Fruit fly (Drosophila melanogaster) whole organism, prepupa: ENCODE data around the gene CG13898.

Experiments
- CG10631 ChIP-seq: fragments of 200-800 bp; sonication (Bioruptor generic); optimal IDR thresholded peaks from 2 replicates; lab custom pipeline; 2016; ENCODE audit warnings: missing biosample characterization, missing genetic modification characterization
- CG34406 ChIP-seq: fragments of 200-800 bp; sonication (Bioruptor generic); optimal IDR thresholded peaks from 3 replicates; lab custom pipeline; 2016; ENCODE audit warnings: missing biosample characterization, missing genetic modification characterization
- CG3919 ChIP-seq: fragments of 200-800 bp; sonication (Bioruptor generic); optimal IDR thresholded peaks from 3 replicates; lab custom pipeline; 2016; ENCODE audit warnings: missing biosample characterization, missing genetic modification characterization
- CG6163 ChIP-seq: fragments of 200-800 bp; sonication (Bioruptor generic); IDR thresholded peaks from 3 replicates; pipeline ENCODE4 v1.3.6; 2022; ENCODE audit warnings: missing biosample characterization, missing genetic modification characterization
- CG6808 ChIP-seq: fragments of 200-800 bp; sonication (Bioruptor generic); optimal IDR thresholded peaks from 3 replicates; lab custom pipeline; 2017; ENCODE audit warnings: missing biosample characterization, missing genetic modification characterization, mild to moderate bottlenecking, moderate library complexity, missing genetic modification reagents
- CG6854 ChIP-seq: fragments of 200-800 bp; sonication (Bioruptor generic); optimal IDR thresholded peaks from 2 replicates; lab custom pipeline; 2017; ENCODE audit warnings: missing biosample characterization, mild to moderate bottlenecking, missing genetic modification characterization
- CG8119 ChIP-seq: fragments of 200-800 bp; sonication (Bioruptor generic); IDR thresholded peaks from 3 replicates; pipeline ENCODE4 v1.3.6; 2022; ENCODE audit warnings: missing biosample characterization, missing genetic modification characterization
- CG8632 ChIP-seq: fragments of 200-800 bp; sonication (Bioruptor generic); optimal IDR thresholded peaks from 3 replicates; lab custom pipeline; 2016; ENCODE audit warnings: missing biosample characterization, missing genetic modification characterization
- Eip78C ChIP-seq: fragments of 200-800 bp; sonication (Bioruptor generic); peaks from one replicate; lab custom pipeline; 2016; ENCODE audit warnings: missing biosample characterization, missing genetic modification characterization
- Hr38 ChIP-seq: sonication (Bioruptor generic); optimal IDR thresholded peaks from 2 replicates; lab custom pipeline; 2016; ENCODE audit warnings: missing biosample characterization, missing genetic modification characterization
- Hr39 ChIP-seq: fragments of 200-800 bp; sonication (Bioruptor generic); optimal IDR thresholded peaks from 2 replicates; lab custom pipeline; 2016; ENCODE audit warnings: missing biosample characterization, missing genetic modification characterization
- Lpt ChIP-seq: fragments of 200-800 bp; sonication (Bioruptor generic); optimal IDR thresholded peaks from 3 replicates; lab custom pipeline; 2016; ENCODE audit warnings: missing biosample characterization, missing genetic modification characterization
- OdsH ChIP-seq: fragments of 200-800 bp; sonication (Bioruptor generic); optimal IDR thresholded peaks from 3 replicates; lab custom pipeline; 2016; ENCODE audit warnings: missing biosample characterization, missing genetic modification characterization
- acj6 ChIP-seq: fragments of 200-800 bp; sonication (Bioruptor generic); optimal IDR thresholded peaks from 3 replicates; lab custom pipeline; 2016; ENCODE audit warnings: missing biosample characterization, missing genetic modification characterization
- cyc ChIP-seq: fragments of 200-800 bp; sonication (Bioruptor generic); optimal IDR thresholded peaks from 3 replicates; lab custom pipeline; 2016; ENCODE audit warnings: missing biosample characterization, missing genetic modification characterization
- dac ChIP-seq: fragments of 200-800 bp; sonication (Bioruptor generic); optimal IDR thresholded peaks from 2 replicates; lab custom pipeline; 2017; ENCODE audit warnings: missing biosample characterization, mild to moderate bottlenecking, missing genetic modification characterization
- dsx ChIP-seq: fragments of 200-800 bp; optimal IDR thresholded peaks from 3 replicates; lab custom pipeline; 2019; ENCODE audit warnings: missing biosample characterization, mild to moderate bottlenecking, missing genetic modification characterization, moderate library complexity; ENCODE audit not compliant: poor library complexity, severe bottlenecking
- eg ChIP-seq: fragments of 200-800 bp; sonication (Bioruptor generic); IDR thresholded peaks from 3 replicates; pipeline ENCODE4 v1.3.6; 2022; ENCODE audit warnings: missing biosample characterization, missing genetic modification characterization
- esn ChIP-seq: fragments of 200-800 bp; sonication (Bioruptor generic); optimal IDR thresholded peaks from 2 replicates; lab custom pipeline; 2016; ENCODE audit warnings: missing biosample characterization, mild to moderate bottlenecking, missing genetic modification characterization, moderate library complexity
- fd59A ChIP-seq: fragments of 200-800 bp; sonication (Bioruptor generic); optimal IDR thresholded peaks from 2 replicates; lab custom pipeline; 2017; ENCODE audit warnings: missing biosample characterization, mild to moderate bottlenecking, missing genetic modification characterization, missing genetic modification reagents
- fd85E ChIP-seq: fragments of 200-800 bp; sonication (Bioruptor generic); optimal IDR thresholded peaks from 3 replicates; lab custom pipeline; 2016; ENCODE audit warnings: missing biosample characterization, missing genetic modification characterization
- fkh ChIP-seq: fragments of 200-800 bp; sonication (Bioruptor generic); optimal IDR thresholded peaks from 3 replicates; lab custom pipeline; 2017; ENCODE audit warnings: missing biosample characterization, mild to moderate bottlenecking, missing genetic modification characterization, moderate library complexity
- lz ChIP-seq: fragments of 200-800 bp; sonication (Bioruptor generic); optimal IDR thresholded peaks from 3 replicates; lab custom pipeline; 2016; ENCODE audit warnings: missing biosample characterization, missing genetic modification characterization
- pdm3 ChIP-seq: fragments of 200-800 bp; sonication (Bioruptor generic); optimal IDR thresholded peaks from 3 replicates; lab custom pipeline; 2016; ENCODE audit warnings: missing biosample characterization, missing genetic modification characterization
- spab ChIP-seq: fragments of 200-800 bp; sonication (Bioruptor generic); optimal IDR thresholded peaks from 2 replicates; lab custom pipeline; 2017; ENCODE audit warnings: missing biosample characterization, mild to moderate bottlenecking, missing genetic modification characterization, missing genetic modification reagents
- ss ChIP-seq, 2 experiments: fragments of 200-800 bp; sonication (Bioruptor generic); optimal IDR thresholded peaks; 2 replicates in 1 of 2; 3 replicates in 1 of 2; lab custom pipeline; 2017 to 2018; ENCODE audit warnings: mild to moderate bottlenecking in 2 of 2, missing biosample characterization in 2 of 2, missing genetic modification characterization in 2 of 2, moderate library complexity in 1 of 2
- svp ChIP-seq: fragments of 200-800 bp; sonication (Bioruptor generic); peaks from one replicate; lab custom pipeline; 2016; ENCODE audit warnings: missing biosample characterization, missing genetic modification characterization
- topi ChIP-seq: fragments of 200-800 bp; sonication (Bioruptor generic); optimal IDR thresholded peaks from 3 replicates; lab custom pipeline; 2016; ENCODE audit warnings: missing biosample characterization, missing genetic modification characterization
- vri ChIP-seq: fragments of 200-800 bp; sonication (Bioruptor generic); optimal IDR thresholded peaks from 3 replicates; lab custom pipeline; 2016; ENCODE audit warnings: missing biosample characterization, mild to moderate bottlenecking, missing genetic modification characterization

Gene CG13898

dm6 chr3L:784111-784960, 19.5 kb downstream of the CG13898 start (continued):
- TF ChIP-seq CG10631 (GFP tag; lab: Kevin White, UChicago) = peak; percentile 82
- peak; percentile 88 for TF ChIP-seq OdsH (GFP tag; lab: Kevin White, UChicago)
- peak; percentile 3 for TF ChIP-seq CG6854 (GFP tag; lab: Kevin White, UChicago)
- TF ChIP-seq dac (GFP tag; lab: Kevin White, UChicago) = peak; percentile 68
- peak; percentile 79 for TF ChIP-seq CG34406
- peak; percentile 89 for TF ChIP-seq eg (GFP tag; lab: Robert Waterston, UW)
- peak; percentile 47 for TF ChIP-seq fkh (GFP tag; lab: Kevin White, UChicago)
- TF ChIP-seq esn (GFP tag; lab: Kevin White, UChicago) = peak; percentile 90
- TF ChIP-seq topi (GFP tag; lab: Kevin White, UChicago) = peak; percentile 78
- TF ChIP-seq CG8632 = peak; percentile 77
- TF ChIP-seq CG6163 (GFP tag; lab: Robert Waterston, UW) = peak; percentile 94
- TF ChIP-seq fd85E (GFP tag; lab: Kevin White, UChicago) = peak; percentile 15
- TF ChIP-seq Lpt = peak; percentile 80
- peak; percentile 86 for TF ChIP-seq lz (GFP tag; lab: Kevin White, UChicago)
- no peak for TF ChIP-seq Hr38 (GFP tag; lab: Kevin White, UChicago)
- peak; percentile 95 for TF ChIP-seq vri
- peak; percentile 31 for TF ChIP-seq spab (GFP tag; lab: Kevin White, UChicago)
- TF ChIP-seq cyc = peak; percentile 84
- TF ChIP-seq svp (GFP tag; lab: Kevin White, UChicago) = peak; percentile 93
- peak in 1 of 2 experiments; percentile 38 for TF ChIP-seq ss (GFP tag; optimal IDR thresholded peaks at IDR 0.05; lab: Kevin White, UChicago)
- peak; percentile 88 for TF ChIP-seq pdm3 (GFP tag; lab: Kevin White, UChicago)
- TF ChIP-seq fd59A (GFP tag; lab: Kevin White, UChicago) = peak; percentile 52
- TF ChIP-seq CG3919 (GFP tag; lab: Kevin White, UChicago) = peak; percentile 83
- peak; percentile 20 for TF ChIP-seq dsx
- TF ChIP-seq CG6808 (GFP tag; lab: Kevin White, UChicago) = no peak
- TF ChIP-seq, all 60 proteins: peak for 56

dm6 chr3L:782937-783336, 20.9 kb downstream of the CG13898 start:
- no peak for TF ChIP-seq dsx
- TF ChIP-seq acj6 (GFP tag; lab: Kevin White, UChicago) = no peak

- TF ChIP-seq svp (GFP tag; lab: Kevin White, UChicago) (peak; percentile 46), vri (peak; percentile 24), Eip78C (GFP tag; lab: Kevin White, UChicago) (peak; percentile 38), OdsH (GFP tag; lab: Kevin White, UChicago) (no peak)
Measured at dm6 chr3L:782521-782920, 21.3 kb downstream of the CG13898 start.

dm6 chr3L:781702-782314, 22.0 kb downstream of the CG13898 start:
- TF ChIP-seq Hr38 (GFP tag; lab: Kevin White, UChicago) (no peak), eg (GFP tag; lab: Robert Waterston, UW) (0 out of 3 replicates have a peak, but pooled peaks have one; percentile 7), CG8119 (GFP tag; lab: Robert Waterston, UW) (0 out of 3 replicates have a peak, but pooled peaks have one; percentile 24), Hr39 (GFP tag; lab: Kevin White, UChicago) (peak; percentile 4), fkh (GFP tag; lab: Kevin White, UChicago) (peak; percentile 52), CG34406 (no peak)
